Worm (Caenorhabditis elegans): Measurements from ENCODE around the gene dnc-1.

Gene dnc-1

DNA sequence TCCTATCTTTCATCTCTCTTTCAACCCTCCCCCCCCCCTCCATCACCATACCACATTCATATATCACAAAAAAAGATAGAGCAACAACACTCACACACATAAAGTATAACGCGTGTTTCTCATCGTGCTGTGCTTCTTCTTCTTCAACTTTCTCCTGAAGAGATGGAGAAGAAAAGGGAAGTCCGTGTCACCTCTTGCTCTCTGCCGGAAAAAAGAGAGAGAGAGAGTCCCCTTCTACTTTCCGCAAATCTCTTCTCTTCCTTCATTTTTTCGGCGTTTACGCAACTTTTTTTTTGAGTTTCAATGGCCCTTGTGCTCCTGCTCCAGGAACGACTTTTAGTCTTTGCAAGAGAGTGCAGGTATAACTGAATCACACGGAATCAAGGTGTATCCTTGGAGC, 46.7 kb upstream of the dnc-1 start:
- no peak for TF ChIP-seq pag-3 (tag; optimal IDR thresholded peaks at IDR 0.05; ENCODE audit: borderline replicate concordance, insufficient read depth)
- no peak for TF ChIP-seq sup-37 (GFP tag; optimal IDR thresholded peaks at IDR 0.05)
- no peak for TF ChIP-seq C04F5.9 (tag; optimal IDR thresholded peaks at IDR 0.05)
- no peak for TF ChIP-seq xbp-1 (tag; optimal IDR thresholded peaks at IDR 0.05)
- no peak for TF ChIP-seq ama-1 (optimal IDR thresholded peaks at IDR 0.05)
- TF ChIP-seq skn-1 (tag; optimal IDR thresholded peaks at IDR 0.05): no peak
- TF ChIP-seq unc-86 (tag; optimal IDR thresholded peaks at IDR 0.05): no peak
- TF ChIP-seq dpl-1 (GFP tag; optimal IDR thresholded peaks at IDR 0.05): no peak
- TF ChIP-seq unc-130 (tag; optimal IDR thresholded peaks at IDR 0.05): no peak
- TF ChIP-seq lin-15B (tag; optimal IDR thresholded peaks at IDR 0.05): no peak
- TF ChIP-seq unc-98 (GFP tag; IDR thresholded peaks at IDR 0.05): no peak
- TF ChIP-seq fos-1 (tag; optimal IDR thresholded peaks at IDR 0.05): no peak
- TF ChIP-seq pax-3 (tag; optimal IDR thresholded peaks at IDR 0.05): no peak
- no peak for TF ChIP-seq nhr-47 (tag; optimal IDR thresholded peaks at IDR 0.05)
- no peak for TF ChIP-seq snpc-4 (tag; optimal IDR thresholded peaks at IDR 0.05)
- no peak for TF ChIP-seq aly-2 (tag; optimal IDR thresholded peaks at IDR 0.05)
- TF ChIP-seq swsn-7 (tag; optimal IDR thresholded peaks at IDR 0.05): peak; percentile 8
- no peak for TF ChIP-seq hpl-2 (GFP tag; optimal IDR thresholded peaks at IDR 0.05)
- no peak for TF ChIP-seq egl-27 (tag; optimal IDR thresholded peaks at IDR 0.05)
- no peak for TF ChIP-seq nhr-85 (tag)
- TF ChIP-seq elt-3 (tag; optimal IDR thresholded peaks at IDR 0.05): no peak
- peak; percentile 27 for TF ChIP-seq nhr-71 (tag; optimal IDR thresholded peaks at IDR 0.05)
- no peak for TF ChIP-seq ets-5 (GFP tag; IDR thresholded peaks at IDR 0.05)
- no peak for TF ChIP-seq nhr-76 (tag; optimal IDR thresholded peaks at IDR 0.05)
- TF ChIP-seq nhr-90 (tag; optimal IDR thresholded peaks at IDR 0.05; ENCODE audit: poor library complexity): no peak
- TF ChIP-seq efl-3 (GFP tag; optimal IDR thresholded peaks at IDR 0.05): no peak
- no peak for TF ChIP-seq irx-1 (tag; optimal IDR thresholded peaks at IDR 0.05)
- no peak for TF ChIP-seq unc-62 (GFP tag; optimal IDR thresholded peaks at IDR 0.05)
- TF ChIP-seq nhr-84 (tag; optimal IDR thresholded peaks at IDR 0.05): no peak
- TF ChIP-seq lin-14 (GFP tag; optimal IDR thresholded peaks at IDR 0.05): peak; percentile 85
- no peak for TF ChIP-seq hlh-17 (GFP tag; optimal IDR thresholded peaks at IDR 0.05; ENCODE audit: borderline replicate concordance)
- no peak for TF ChIP-seq mef-2 (tag; optimal IDR thresholded peaks at IDR 0.05)
- no peak for TF ChIP-seq lir-3 (tag; optimal IDR thresholded peaks at IDR 0.05; ENCODE audit: poor library complexity)
- no peak for TF ChIP-seq isw-1 (GFP tag; IDR thresholded peaks at IDR 0.05)
- TF ChIP-seq C16A3.4 (tag; optimal IDR thresholded peaks at IDR 0.05): no peak
- TF ChIP-seq ceh-82 (tag; optimal IDR thresholded peaks at IDR 0.05): peak in 1 of 3 experiments; percentile 26
- TF ChIP-seq sox-4 (tag; optimal IDR thresholded peaks at IDR 0.05): no peak
- TF ChIP-seq fkh-10 (GFP tag; optimal IDR thresholded peaks at IDR 0.05): peak; percentile 88
- TF ChIP-seq ceh-8 (GFP tag; optimal IDR thresholded peaks at IDR 0.05): no peak
- TF ChIP-seq lin-39 (tag; optimal IDR thresholded peaks at IDR 0.05): no peak
- no peak for TF ChIP-seq mab-9 (GFP tag; IDR thresholded peaks at IDR 0.05)
- no peak for TF ChIP-seq unc-30 (tag; optimal IDR thresholded peaks at IDR 0.05)
- no peak for TF ChIP-seq alr-1 (tag; optimal IDR thresholded peaks at IDR 0.05; ENCODE audit: borderline replicate concordance)
- peak; percentile 43 for TF ChIP-seq rnt-1 (tag; optimal IDR thresholded peaks at IDR 0.05)
- TF ChIP-seq nhr-19 (GFP tag; conservative IDR thresholded peaks at IDR 0.05): 0 out of 2 replicates have a peak, but pooled peaks have one; percentile 2
- TF ChIP-seq snu-23 (GFP tag; optimal IDR thresholded peaks at IDR 0.05): peak; percentile 12
- TF ChIP-seq sptf-1 (tag; optimal IDR thresholded peaks at IDR 0.05): no peak
- no peak for TF ChIP-seq tlp-1 (tag; optimal IDR thresholded peaks at IDR 0.05)
- TF ChIP-seq ces-1 (GFP tag; optimal IDR thresholded peaks at IDR 0.05): no peak
- TF ChIP-seq lsy-2 (tag; optimal IDR thresholded peaks at IDR 0.05): peak in 1 of 2 experiments; percentile 24
- TF ChIP-seq nhr-11 (tag; optimal IDR thresholded peaks at IDR 0.05): no peak
- no peak for TF ChIP-seq zag-1 (tag; optimal IDR thresholded peaks at IDR 0.05)
- TF ChIP-seq egl-13 (tag; optimal IDR thresholded peaks at IDR 0.05): no peak
- no peak for TF ChIP-seq mep-1 (tag; optimal IDR thresholded peaks at IDR 0.05)

Measured in whole organism, L1 larva.